Worm (Caenorhabditis elegans) whole organism, L1 larva: Measurements from ENCODE around the gene F43G6.16.

Experiments
- C04F5.9 ChIP-seq: sonication (generic microtip); optimal IDR thresholded peaks from 2 replicates; lab custom pipeline; 2016; ENCODE audit warnings: missing genetic modification characterization, missing compliant biosample characterization
- F16B12.6 ChIP-seq: fragments of 150-350 bp; optimal IDR thresholded peaks from 2 replicates; lab custom pipeline; 2014; ENCODE audit warnings: missing biosample characterization, missing genetic modification characterization
- blmp-1 ChIP-seq: fragments of 150-350 bp; optimal IDR thresholded peaks from 2 replicates; lab custom pipeline; 2014; ENCODE audit warnings: missing biosample characterization, missing genetic modification characterization
- dpl-1 ChIP-seq, 3 experiments: fragments of 150-350 bp in 2 of 3; sonication (generic microtip) in 1 of 3; optimal IDR thresholded peaks; 2 replicates each; lab custom pipeline; 2014 to 2017; ENCODE audit warnings: missing biosample characterization in 3 of 3, missing genetic modification characterization in 3 of 3, missing genetic modification reagents in 3 of 3
- efl-1 ChIP-seq, 4 experiments: fragments of 150-350 bp; optimal IDR thresholded peaks in 3 of 4; peaks in 1 of 4; 1 replicate in 1 of 4; 2 replicates in 3 of 4; lab custom pipeline; 2014; ENCODE audit warnings: missing biosample characterization in 2 of 4, missing genetic modification characterization in 2 of 4, missing genetic modification reagents in 2 of 4
- elt-3 ChIP-seq, 6 experiments: fragments of 150-350 bp in 1 of 6; sonication (generic microtip); optimal IDR thresholded peaks; 2 replicates each; lab custom pipeline; 2017 to 2018; ENCODE audit warnings: missing biosample characterization in 6 of 6, missing genetic modification characterization in 6 of 6, inconsistent platforms in 1 of 6
- fkh-10 ChIP-seq: sonication (generic microtip); optimal IDR thresholded peaks from 2 replicates; lab custom pipeline; 2017; ENCODE audit warnings: missing biosample characterization, missing genetic modification reagents, missing genetic modification characterization
- fkh-4 ChIP-seq: sonication (generic microtip); optimal IDR thresholded peaks from 2 replicates; lab custom pipeline; 2016; ENCODE audit warnings: missing compliant biosample characterization, missing genetic modification characterization, borderline replicate concordance
- hlh-17 ChIP-seq: fragments of 200-800 bp; sonication (Bioruptor generic); optimal IDR thresholded peaks from 2 replicates; lab custom pipeline; 2018; ENCODE audit warnings: missing genetic modification characterization, mild to moderate bottlenecking, missing compliant biosample characterization, moderate library complexity, borderline replicate concordance
- irx-1 ChIP-seq: sonication (generic microtip); optimal IDR thresholded peaks from 2 replicates; lab custom pipeline; 2016; ENCODE audit warnings: missing genetic modification characterization, missing compliant biosample characterization
- isw-1 ChIP-seq: fragments of 200-800 bp; sonication (Bioruptor generic); IDR thresholded peaks from 2 replicates; pipeline ENCODE4 v1.3.6; 2022; ENCODE audit warnings: missing genetic modification characterization, missing compliant biosample characterization
- jun-1 ChIP-seq: fragments of 150-350 bp; optimal IDR thresholded peaks from 2 replicates; lab custom pipeline; 2014; ENCODE audit warnings: missing biosample characterization, missing genetic modification reagents, missing genetic modification characterization
- lin-14 ChIP-seq: fragments of 200-800 bp; sonication (Bioruptor generic); optimal IDR thresholded peaks from 2 replicates; lab custom pipeline; 2018; ENCODE audit warnings: mild to moderate bottlenecking, missing genetic modification characterization, moderate library complexity, missing compliant biosample characterization
- lin-15B ChIP-seq: fragments of 150-350 bp; sonication (generic microtip); optimal IDR thresholded peaks from 3 replicates; lab custom pipeline; 2014; ENCODE audit warnings: missing biosample characterization, missing genetic modification characterization
- lin-35 ChIP-seq, 2 experiments: fragments of 150-350 bp; optimal IDR thresholded peaks; 2 replicates each; lab custom pipeline; 2014; ENCODE audit warnings: missing biosample characterization in 2 of 2, missing genetic modification characterization in 2 of 2, missing genetic modification reagents in 2 of 2
- lin-39 ChIP-seq: fragments of 150-350 bp; optimal IDR thresholded peaks from 2 replicates; lab custom pipeline; 2014; ENCODE audit warnings: missing biosample characterization, missing genetic modification reagents, missing genetic modification characterization
- lsy-2 ChIP-seq, 2 experiments: fragments of 150-350 bp; optimal IDR thresholded peaks; 2 replicates each; lab custom pipeline; 2014; ENCODE audit warnings: missing biosample characterization in 2 of 2, missing genetic modification characterization in 2 of 2
- mdl-1 ChIP-seq, 2 experiments: fragments of 150-350 bp; optimal IDR thresholded peaks; 2 replicates each; lab custom pipeline; 2014 to 2017; ENCODE audit warnings: missing biosample characterization in 2 of 2, missing genetic modification characterization in 2 of 2, inconsistent platforms in 1 of 2
- mep-1 ChIP-seq: fragments of 150-350 bp; optimal IDR thresholded peaks from 2 replicates; lab custom pipeline; 2014; ENCODE audit warnings: missing biosample characterization, missing genetic modification characterization
- nhr-28 ChIP-seq: fragments of 150-350 bp; optimal IDR thresholded peaks from 2 replicates; lab custom pipeline; 2014; ENCODE audit warnings: missing biosample characterization, missing genetic modification characterization
- nhr-71 ChIP-seq: sonication (generic microtip); optimal IDR thresholded peaks from 2 replicates; lab custom pipeline; 2016; ENCODE audit warnings: mild to moderate bottlenecking, missing genetic modification characterization, moderate library complexity, missing compliant biosample characterization
- nhr-77 ChIP-seq: fragments of 150-350 bp; optimal IDR thresholded peaks from 2 replicates; lab custom pipeline; 2014; ENCODE audit warnings: missing biosample characterization, missing genetic modification characterization
- nhr-84 ChIP-seq: sonication (generic microtip); optimal IDR thresholded peaks from 2 replicates; lab custom pipeline; 2017; ENCODE audit warnings: missing biosample characterization, missing genetic modification characterization
- nhr-85 ChIP-seq: sonication (generic microtip); peaks from one replicate; lab custom pipeline; 2016; ENCODE audit warnings: missing genetic modification characterization, inconsistent platforms, missing compliant biosample characterization
- nhr-90 ChIP-seq: sonication (generic microtip); optimal IDR thresholded peaks from 2 replicates; lab custom pipeline; 2016; ENCODE audit warnings: mild to moderate bottlenecking, missing genetic modification characterization, missing compliant biosample characterization; ENCODE audit not compliant: poor library complexity
- rnt-1 ChIP-seq: sonication (generic microtip); optimal IDR thresholded peaks from 2 replicates; lab custom pipeline; 2016; ENCODE audit warnings: mild to moderate bottlenecking, missing genetic modification characterization, moderate library complexity, missing compliant biosample characterization
- snpc-4 ChIP-seq: fragments of 150-350 bp; optimal IDR thresholded peaks from 2 replicates; lab custom pipeline; 2014; ENCODE audit warnings: missing biosample characterization, missing genetic modification characterization
- snu-23 ChIP-seq: sonication (generic microtip); optimal IDR thresholded peaks from 2 replicates; lab custom pipeline; 2016; ENCODE audit warnings: missing genetic modification characterization, missing compliant biosample characterization
- sup-37 ChIP-seq: fragments of 200-800 bp; sonication (Bioruptor generic); optimal IDR thresholded peaks from 2 replicates; lab custom pipeline; 2018; ENCODE audit warnings: mild to moderate bottlenecking, missing genetic modification characterization, missing compliant biosample characterization
- unc-130 ChIP-seq: fragments of 150-350 bp; optimal IDR thresholded peaks from 2 replicates; lab custom pipeline; 2017; ENCODE audit warnings: missing biosample characterization, missing genetic modification characterization, inconsistent platforms
- unc-30 ChIP-seq: sonication (generic microtip); optimal IDR thresholded peaks from 2 replicates; lab custom pipeline; 2017; ENCODE audit warnings: missing biosample characterization, missing genetic modification characterization
- unc-98 ChIP-seq: fragments of 200-800 bp; sonication (Bioruptor generic); IDR thresholded peaks from 2 replicates; pipeline ENCODE4 v1.3.6; 2022; ENCODE audit warnings: missing genetic modification characterization, missing compliant biosample characterization
- zag-1 ChIP-seq: fragments of 150-350 bp; optimal IDR thresholded peaks from 2 replicates; lab custom pipeline; 2014; ENCODE audit warnings: missing biosample characterization, missing genetic modification characterization
- ztf-11 ChIP-seq, 2 experiments: sonication (generic microtip); optimal IDR thresholded peaks; 2 replicates each; lab custom pipeline; 2016 to 2017; ENCODE audit warnings: missing genetic modification characterization in 2 of 2, missing biosample characterization in 1 of 2, missing compliant biosample characterization in 1 of 2

Gene F43G6.16

ce11 chrII:11782493-11782892, at the start of gene F43G6.16:
TSS of gene F43G6.16 (minus strand) at chrII:11782633.
- TF ChIP-seq lin-14 (GFP tag; lab: Kevin White, UChicago): no peak
- no peak for TF ChIP-seq unc-30 (tag; lab: Kevin White, UChicago)
- TF ChIP-seq F16B12.6: no peak
- TF ChIP-seq nhr-85: no peak
- peak; percentile 41 to 97 for TF ChIP-seq lsy-2 (tag; optimal IDR thresholded peaks at IDR 0.05; lab: Kevin White, UChicago)
- TF ChIP-seq lin-35 (GFP tag; optimal IDR thresholded peaks at IDR 0.05; lab: Kevin White, UChicago): peak; percentile 7 to 78
- peak; percentile 30 to 72 (median 59) for TF ChIP-seq dpl-1 (GFP tag; optimal IDR thresholded peaks at IDR 0.05; lab: Kevin White, UChicago)
- TF ChIP-seq nhr-84 (tag; lab: Kevin White, UChicago): no peak
- peak; percentile 41 to 43 for TF ChIP-seq efl-1 (optimal IDR thresholded peaks at IDR 0.05; lab: Kevin White, UChicago)
- peak; percentile 58 to 94 for TF ChIP-seq efl-1 (GFP tag; optimal IDR thresholded peaks at IDR 0.05 in 1 of 2; lab: Kevin White, UChicago)
- TF ChIP-seq irx-1 (tag; lab: Kevin White, UChicago): no peak
- no peak for TF ChIP-seq blmp-1 (tag; lab: Kevin White, UChicago)

- peak in 2 of 3 experiments; percentile 42 to 67 for TF ChIP-seq dpl-1 (GFP tag; optimal IDR thresholded peaks at IDR 0.05; lab: Kevin White, UChicago)
- peak; percentile 38 to 53 for TF ChIP-seq efl-1 (optimal IDR thresholded peaks at IDR 0.05; lab: Kevin White, UChicago)
- peak; percentile 49 to 91 for TF ChIP-seq efl-1 (GFP tag; optimal IDR thresholded peaks at IDR 0.05 in 1 of 2; lab: Kevin White, UChicago)
- no peak for TF ChIP-seq C04F5.9 (tag; lab: Kevin White, UChicago)
- peak; percentile 45 for TF ChIP-seq nhr-85
- no peak for TF ChIP-seq jun-1 (tag; lab: Kevin White, UChicago)
- TF ChIP-seq elt-3 (tag; optimal IDR thresholded peaks at IDR 0.05; lab: Kevin White, UChicago): peak in 1 of 6 experiments; percentile 12
- TF ChIP-seq lin-15B (tag; lab: Kevin White, UChicago): peak; percentile 4
- peak; percentile 27 to 84 for TF ChIP-seq lin-35 (GFP tag; optimal IDR thresholded peaks at IDR 0.05; lab: Kevin White, UChicago)
- peak; percentile 59 for TF ChIP-seq snu-23
- no peak for TF ChIP-seq nhr-28 (tag; lab: Kevin White, UChicago)
- TF ChIP-seq lin-39: no peak
- no peak for TF ChIP-seq ztf-11 (tag; optimal IDR thresholded peaks at IDR 0.05; lab: Kevin White, UChicago)
- TF ChIP-seq mdl-1 (tag; optimal IDR thresholded peaks at IDR 0.05; lab: Kevin White, UChicago): peak in 1 of 2 experiments; percentile 65
- TF ChIP-seq blmp-1 (tag; lab: Kevin White, UChicago): peak; percentile 64
- no peak for TF ChIP-seq unc-130
- TF ChIP-seq nhr-71 (tag; lab: Kevin White, UChicago): peak; percentile 35
- TF ChIP-seq nhr-90: peak; percentile 5
- no peak for TF ChIP-seq nhr-84 (tag; lab: Kevin White, UChicago)
- TF ChIP-seq fkh-10 (GFP tag; lab: Kevin White, UChicago): no peak
- TF ChIP-seq lin-14 (GFP tag; lab: Kevin White, UChicago): peak; percentile 67
- TF ChIP-seq mep-1: peak; percentile 34
- TF ChIP-seq nhr-77 (tag; lab: Kevin White, UChicago): no peak
- TF ChIP-seq rnt-1 (tag; lab: Kevin White, UChicago): peak; percentile 33
- peak in 1 of 2 experiments; percentile 62 for TF ChIP-seq lsy-2 (tag; optimal IDR thresholded peaks at IDR 0.05; lab: Kevin White, UChicago)
These were observed 48.2 kb upstream of the F43G6.16 start for ce11 chrII:11830601-11831000.

ce11 chrII:11829920-11830319, 47.5 kb upstream of the F43G6.16 start, which contains the start of gene pes-5:
TSS of gene pes-5 (minus strand) at chrII:11830020.
- no peak for TF ChIP-seq nhr-85
- TF ChIP-seq irx-1 (tag; lab: Kevin White, UChicago): no peak
- TF ChIP-seq nhr-90: no peak
- no peak for TF ChIP-seq efl-1 (optimal IDR thresholded peaks at IDR 0.05; lab: Kevin White, UChicago)
- no peak for TF ChIP-seq efl-1 (GFP tag; optimal IDR thresholded peaks at IDR 0.05 in 1 of 2; lab: Kevin White, UChicago)
- TF ChIP-seq zag-1 (tag; lab: Kevin White, UChicago): no peak
- no peak for TF ChIP-seq snu-23
- no peak for TF ChIP-seq snpc-4 (tag; lab: Kevin White, UChicago)
- no peak for TF ChIP-seq dpl-1 (GFP tag; optimal IDR thresholded peaks at IDR 0.05; lab: Kevin White, UChicago)
- no peak for TF ChIP-seq unc-98 (GFP tag; lab: Robert Waterston, UW)
- TF ChIP-seq isw-1 (GFP tag; lab: Robert Waterston, UW): no peak
- TF ChIP-seq fkh-4 (tag; lab: Kevin White, UChicago): no peak
- TF ChIP-seq ztf-11 (tag; optimal IDR thresholded peaks at IDR 0.05; lab: Kevin White, UChicago): no peak
- no peak for TF ChIP-seq mdl-1 (tag; optimal IDR thresholded peaks at IDR 0.05; lab: Kevin White, UChicago)
- no peak for TF ChIP-seq hlh-17 (GFP tag; lab: Kevin White, UChicago)
- no peak for TF ChIP-seq unc-30 (tag; lab: Kevin White, UChicago)
- no peak for TF ChIP-seq sup-37 (GFP tag; lab: Kevin White, UChicago)
